Worm (Caenorhabditis elegans): ENCODE data around the gene dcaf-13.

The dcaf-13 gene

ce11 chrII:4434278-4434677, 9.6 kb upstream of the dcaf-13 start:
- no peak for TF ChIP-seq F13C5.2 (tag; optimal IDR thresholded peaks at IDR 0.05)
- no peak for TF ChIP-seq ama-1 (optimal IDR thresholded peaks at IDR 0.05)
- TF ChIP-seq tra-4 (tag; optimal IDR thresholded peaks at IDR 0.05), result no peak
- no peak for TF ChIP-seq hnd-1 (tag; optimal IDR thresholded peaks at IDR 0.05)
- no peak for TF ChIP-seq tbx-11 (GFP tag; IDR thresholded peaks at IDR 0.05)
- TF ChIP-seq scrt-1 (GFP tag; IDR thresholded peaks at IDR 0.05), result no peak
- TF ChIP-seq ets-7 (tag; optimal IDR thresholded peaks at IDR 0.05), result no peak

ce11 chrII:4433146-4433545, 8.4 kb upstream of the dcaf-13 start, which contains the start of gene nhr-109:
Gene nhr-109, plus strand, starts transcription at chrII:4433367.
- TF ChIP-seq flt-1 (GFP tag; IDR thresholded peaks at IDR 0.05), result no peak
- no peak for TF ChIP-seq F13C5.2 (tag; optimal IDR thresholded peaks at IDR 0.05)
- TF ChIP-seq hmg-4 (GFP tag; optimal IDR thresholded peaks at IDR 0.05), result no peak

- TF ChIP-seq sea-1 (GFP tag; conservative IDR thresholded peaks at IDR 0.05) (no peak), B0310.2 (tag; optimal IDR thresholded peaks at IDR 0.05) (no peak), pes-1 (GFP tag; IDR thresholded peaks at IDR 0.05) (no peak), hmg-4 (GFP tag; optimal IDR thresholded peaks at IDR 0.05) (no peak), tbx-37 (GFP tag; conservative IDR thresholded peaks at IDR 0.05) (no peak), aly-1 (tag; optimal IDR thresholded peaks at IDR 0.05) (no peak), tbx-11 (GFP tag; IDR thresholded peaks at IDR 0.05) (no peak)
Observed at ce11 chrII:4428121-4428520, 3.4 kb upstream of the dcaf-13 start.

ce11 chrII:4419956-4420355, 4.7 kb downstream of the dcaf-13 start, which contains the start of gene bpnt-1:
Gene bpnt-1, plus strand, starts transcription at chrII:4420256.
- no peak for TF ChIP-seq scrt-1 (GFP tag; IDR thresholded peaks at IDR 0.05)

- TF ChIP-seq hnd-1 (tag; optimal IDR thresholded peaks at IDR 0.05) (no peak), ceh-36 (tag; optimal IDR thresholded peaks at IDR 0.05) (no peak), B0310.2 (tag; optimal IDR thresholded peaks at IDR 0.05) (no peak), scrt-1 (GFP tag; IDR thresholded peaks at IDR 0.05) (no peak), aly-1 (tag; optimal IDR thresholded peaks at IDR 0.05) (no peak)
Observed at ce11 chrII:4417333-4417732, 7.4 kb downstream of the dcaf-13 start, which contains the start of gene sod-5. Gene sod-5, plus strand, starts transcription at chrII:4417633.

ce11 chrII:4409650-4410049, 15.1 kb downstream of the dcaf-13 start:
- TF ChIP-seq ets-7 (tag; optimal IDR thresholded peaks at IDR 0.05) (no peak), ceh-13 (GFP tag; optimal IDR thresholded peaks at IDR 0.05) (no peak), pes-1 (GFP tag; IDR thresholded peaks at IDR 0.05) (no peak), aly-1 (tag; optimal IDR thresholded peaks at IDR 0.05) (no peak), scrt-1 (GFP tag; IDR thresholded peaks at IDR 0.05) (no peak), tbx-37 (GFP tag; conservative IDR thresholded peaks at IDR 0.05) (no peak), flt-1 (GFP tag; IDR thresholded peaks at IDR 0.05) (no peak), B0310.2 (tag; optimal IDR thresholded peaks at IDR 0.05) (no peak), tbx-11 (GFP tag; IDR thresholded peaks at IDR 0.05) (no peak), ceh-36 (tag; optimal IDR thresholded peaks at IDR 0.05) (no peak), tra-4 (tag; optimal IDR thresholded peaks at IDR 0.05) (no peak), hnd-1 (tag; optimal IDR thresholded peaks at IDR 0.05) (no peak), ama-1 (optimal IDR thresholded peaks at IDR 0.05) (no peak), hmg-4 (GFP tag; optimal IDR thresholded peaks at IDR 0.05) (no peak), F13C5.2 (tag; optimal IDR thresholded peaks at IDR 0.05) (no peak), sea-1 (GFP tag; conservative IDR thresholded peaks at IDR 0.05) (no peak), hmbx-1 (tag; optimal IDR thresholded peaks at IDR 0.05) (no peak)

- no peak for TF ChIP-seq ceh-36 (tag; optimal IDR thresholded peaks at IDR 0.05)
- TF ChIP-seq tra-4 (tag; optimal IDR thresholded peaks at IDR 0.05), result no peak
- no peak for TF ChIP-seq B0310.2 (tag; optimal IDR thresholded peaks at IDR 0.05)
- TF ChIP-seq tbx-37 (GFP tag; conservative IDR thresholded peaks at IDR 0.05), result no peak
- TF ChIP-seq flt-1 (GFP tag; IDR thresholded peaks at IDR 0.05), result no peak
- TF ChIP-seq ama-1 (optimal IDR thresholded peaks at IDR 0.05), result no peak
- TF ChIP-seq scrt-1 (GFP tag; IDR thresholded peaks at IDR 0.05), result no peak
- no peak for TF ChIP-seq ceh-13 (GFP tag; optimal IDR thresholded peaks at IDR 0.05)
- TF ChIP-seq tbx-11 (GFP tag; IDR thresholded peaks at IDR 0.05), result no peak
- no peak for TF ChIP-seq hmbx-1 (tag; optimal IDR thresholded peaks at IDR 0.05)
- TF ChIP-seq hmg-4 (GFP tag; optimal IDR thresholded peaks at IDR 0.05), result no peak
- TF ChIP-seq pes-1 (GFP tag; IDR thresholded peaks at IDR 0.05), result no peak
- TF ChIP-seq F13C5.2 (tag; optimal IDR thresholded peaks at IDR 0.05), result no peak
- no peak for TF ChIP-seq sea-1 (GFP tag; conservative IDR thresholded peaks at IDR 0.05)
- no peak for TF ChIP-seq hnd-1 (tag; optimal IDR thresholded peaks at IDR 0.05)
Observed at ce11 chrII:4405358-4405757, 19.3 kb downstream of the dcaf-13 start, which contains the start of gene ZK430.5. Gene ZK430.5, plus strand, starts transcription at chrII:4405658.

ce11 chrII:4394438-4394837, 30.3 kb downstream of the dcaf-13 start:
- TF ChIP-seq hmg-4 (GFP tag; optimal IDR thresholded peaks at IDR 0.05), result no peak
- TF ChIP-seq B0310.2 (tag; optimal IDR thresholded peaks at IDR 0.05), result no peak
- TF ChIP-seq ceh-36 (tag; optimal IDR thresholded peaks at IDR 0.05), result no peak
- TF ChIP-seq ama-1 (optimal IDR thresholded peaks at IDR 0.05), result no peak
- no peak for TF ChIP-seq hnd-1 (tag; optimal IDR thresholded peaks at IDR 0.05)
- TF ChIP-seq pes-1 (GFP tag; IDR thresholded peaks at IDR 0.05), result no peak
- no peak for TF ChIP-seq tra-4 (tag; optimal IDR thresholded peaks at IDR 0.05)
- no peak for TF ChIP-seq tbx-37 (GFP tag; conservative IDR thresholded peaks at IDR 0.05)
- no peak for TF ChIP-seq flt-1 (GFP tag; IDR thresholded peaks at IDR 0.05)
- no peak for TF ChIP-seq tbx-11 (GFP tag; IDR thresholded peaks at IDR 0.05)
- TF ChIP-seq F13C5.2 (tag; optimal IDR thresholded peaks at IDR 0.05), result no peak
- TF ChIP-seq sea-1 (GFP tag; conservative IDR thresholded peaks at IDR 0.05), result no peak
- TF ChIP-seq ceh-13 (GFP tag; optimal IDR thresholded peaks at IDR 0.05), result no peak

All from whole organism, early embryonic.